Worm (Caenorhabditis elegans) whole organism, mixed stage, embryonic: ENCODE data around the gene swp-1.

Experiments used
- M03D4.4 ChIP-seq: sonication (generic microtip); optimal IDR thresholded peaks from 2 replicates; lab custom pipeline; 2017; ENCODE audit warnings: mild to moderate bottlenecking, missing genetic modification characterization, missing compliant biosample characterization
- bed-3 ChIP-seq: fragments of 200-800 bp; sonication (Bioruptor generic); optimal IDR thresholded peaks from 3 replicates; lab custom pipeline; 2018; ENCODE audit warnings: mild to moderate bottlenecking, missing genetic modification characterization, moderate library complexity, missing compliant biosample characterization
- blmp-1 ChIP-seq: fragments of 150-350 bp; optimal IDR thresholded peaks from 2 replicates; lab custom pipeline; 2014; ENCODE audit warnings: missing biosample characterization, missing genetic modification characterization
- ceh-39 ChIP-seq: fragments of 150-350 bp; optimal IDR thresholded peaks from 2 replicates; lab custom pipeline; 2014; ENCODE audit warnings: missing biosample characterization, missing genetic modification characterization
- ceh-43 ChIP-seq: fragments of 200-800 bp; sonication (Bioruptor generic); optimal IDR thresholded peaks from 2 replicates; lab custom pipeline; 2018; ENCODE audit warnings: mild to moderate bottlenecking, missing genetic modification characterization, moderate library complexity, missing compliant biosample characterization
- ceh-83 ChIP-seq: fragments of 200-800 bp; sonication (Bioruptor generic); optimal IDR thresholded peaks from 2 replicates; lab custom pipeline; 2018; ENCODE audit warnings: mild to moderate bottlenecking, missing genetic modification characterization, missing compliant biosample characterization
- ces-1 ChIP-seq: fragments of 150-350 bp; optimal IDR thresholded peaks from 2 replicates; lab custom pipeline; 2014; ENCODE audit warnings: missing biosample characterization, missing genetic modification reagents, missing genetic modification characterization
- cnd-1 ChIP-seq: fragments of 200-800 bp; sonication (Bioruptor generic); optimal IDR thresholded peaks from 2 replicates; lab custom pipeline; 2018; ENCODE audit warnings: mild to moderate bottlenecking, missing genetic modification characterization, missing compliant biosample characterization
- drap-1 ChIP-seq: fragments of 200-800 bp; sonication (Bioruptor generic); optimal IDR thresholded peaks from 3 replicates; lab custom pipeline; 2018; ENCODE audit warnings: mild to moderate bottlenecking, missing genetic modification characterization, missing compliant biosample characterization
- elt-1 ChIP-seq: sonication (generic microtip); optimal IDR thresholded peaks from 2 replicates; lab custom pipeline; 2017; ENCODE audit warnings: missing genetic modification characterization, mild to moderate bottlenecking, missing compliant biosample characterization, antibody characterized with exemption, moderate library complexity, borderline replicate concordance; ENCODE audit not compliant: insufficient read depth
- elt-3 ChIP-seq: fragments of 150-350 bp; optimal IDR thresholded peaks from 2 replicates; lab custom pipeline; 2014; ENCODE audit warnings: missing biosample characterization, missing genetic modification characterization
- flh-1 ChIP-seq: fragments of 200-800 bp; sonication (Bioruptor generic); optimal IDR thresholded peaks from 2 replicates; lab custom pipeline; 2018; ENCODE audit warnings: mild to moderate bottlenecking, missing genetic modification characterization, moderate library complexity, missing compliant biosample characterization
- ham-2 ChIP-seq: fragments of 200-800 bp; sonication (Bioruptor generic); optimal IDR thresholded peaks from 2 replicates; lab custom pipeline; 2018; ENCODE audit warnings: mild to moderate bottlenecking, missing genetic modification characterization, missing compliant biosample characterization
- hlh-1 ChIP-seq: fragments of 150-350 bp; optimal IDR thresholded peaks from 2 replicates; lab custom pipeline; 2014; ENCODE audit warnings: missing biosample characterization, missing genetic modification reagents, missing genetic modification characterization
- lin-13 ChIP-seq: fragments of 150-350 bp; optimal IDR thresholded peaks from 2 replicates; lab custom pipeline; 2014; ENCODE audit warnings: missing biosample characterization, missing genetic modification characterization
- lin-32 ChIP-seq: fragments of 200-800 bp; sonication (Bioruptor generic); optimal IDR thresholded peaks from 2 replicates; lab custom pipeline; 2018; ENCODE audit warnings: mild to moderate bottlenecking, missing genetic modification characterization, missing compliant biosample characterization
- lsy-2 ChIP-seq: fragments of 150-350 bp; optimal IDR thresholded peaks from 2 replicates; lab custom pipeline; 2014; ENCODE audit warnings: missing biosample characterization, missing genetic modification characterization
- mab-5 ChIP-seq: fragments of 150-350 bp; optimal IDR thresholded peaks from 2 replicates; lab custom pipeline; 2014; ENCODE audit warnings: missing biosample characterization, missing genetic modification characterization
- mep-1 ChIP-seq: fragments of 150-350 bp; optimal IDR thresholded peaks from 2 replicates; lab custom pipeline; 2017; ENCODE audit warnings: missing biosample characterization, missing genetic modification reagents, missing genetic modification characterization, inconsistent platforms
- mls-2 ChIP-seq: sonication (generic microtip); optimal IDR thresholded peaks from 2 replicates; lab custom pipeline; 2016; ENCODE audit warnings: mild to moderate bottlenecking, missing genetic modification characterization, moderate library complexity, missing compliant biosample characterization
- nhr-12 ChIP-seq: fragments of 150-350 bp; optimal IDR thresholded peaks from 2 replicates; lab custom pipeline; 2014; ENCODE audit warnings: missing biosample characterization, missing genetic modification characterization
- nhr-2 ChIP-seq: fragments of 150-350 bp; optimal IDR thresholded peaks from 2 replicates; lab custom pipeline; 2014; ENCODE audit warnings: missing biosample characterization, missing genetic modification characterization
- nhr-237 ChIP-seq: fragments of 150-350 bp; optimal IDR thresholded peaks from 2 replicates; lab custom pipeline; 2014; ENCODE audit warnings: missing biosample characterization, missing genetic modification characterization
- nhr-28 ChIP-seq: fragments of 150-350 bp; optimal IDR thresholded peaks from 2 replicates; lab custom pipeline; 2014; ENCODE audit warnings: missing biosample characterization, missing genetic modification characterization
- nhr-76 ChIP-seq: sonication (generic microtip); optimal IDR thresholded peaks from 2 replicates; lab custom pipeline; 2017; ENCODE audit warnings: missing biosample characterization, missing genetic modification characterization
- pha-4 ChIP-seq: fragments of 150-350 bp; optimal IDR thresholded peaks from 2 replicates; lab custom pipeline; 2018; ENCODE audit warnings: missing biosample characterization, missing genetic modification reagents, missing genetic modification characterization
- sem-2 ChIP-seq: fragments of 200-800 bp; sonication (Bioruptor generic); optimal IDR thresholded peaks from 2 replicates; lab custom pipeline; 2018; ENCODE audit warnings: mild to moderate bottlenecking, missing genetic modification characterization, missing compliant biosample characterization
- snpc-4 ChIP-seq: fragments of 150-350 bp; optimal IDR thresholded peaks from 2 replicates; lab custom pipeline; 2014; ENCODE audit warnings: missing biosample characterization, missing genetic modification characterization
- sptf-1 ChIP-seq: sonication (generic microtip); optimal IDR thresholded peaks from 2 replicates; lab custom pipeline; 2017; ENCODE audit warnings: mild to moderate bottlenecking, missing genetic modification characterization, moderate library complexity, missing compliant biosample characterization
- tbx-8 ChIP-seq: fragments of 200-800 bp; sonication (Bioruptor generic); optimal IDR thresholded peaks from 2 replicates; lab custom pipeline; 2018; ENCODE audit warnings: mild to moderate bottlenecking, missing genetic modification characterization, moderate library complexity, missing compliant biosample characterization
- unc-120 ChIP-seq: sonication (generic microtip); optimal IDR thresholded peaks from 2 replicates; lab custom pipeline; 2017; ENCODE audit warnings: missing genetic modification characterization, missing compliant biosample characterization; ENCODE audit not compliant: poor library complexity, severe bottlenecking
- unc-39 ChIP-seq: fragments of 150-350 bp; optimal IDR thresholded peaks from 2 replicates; lab custom pipeline; 2014; ENCODE audit warnings: missing biosample characterization, missing genetic modification characterization
- unc-62 ChIP-seq: fragments of 150-350 bp; optimal IDR thresholded peaks from 2 replicates; lab custom pipeline; 2014; ENCODE audit warnings: missing biosample characterization, missing genetic modification reagents, missing genetic modification characterization
- zip-8 ChIP-seq: fragments of 150-350 bp; optimal IDR thresholded peaks from 2 replicates; lab custom pipeline; 2014; ENCODE audit warnings: missing biosample characterization, missing genetic modification characterization
- ztf-11 ChIP-seq: fragments of 150-350 bp; optimal IDR thresholded peaks from 2 replicates; lab custom pipeline; 2014; ENCODE audit warnings: missing biosample characterization, missing genetic modification characterization

The swp-1 gene

ce11 chrIII:5701491-5701890 is 3.8 kb downstream of the swp-1 start:
- TF ChIP-seq lin-13 (tag; lab: Kevin White, UChicago) (no peak), bed-3 (GFP tag; lab: Kevin White, UChicago) (no peak), nhr-237 (tag; lab: Kevin White, UChicago) (no peak), nhr-2 (tag; lab: Kevin White, UChicago) (no peak), nhr-76 (tag; lab: Kevin White, UChicago) (no peak), tbx-8 (GFP tag; lab: Kevin White, UChicago) (no peak), flh-1 (GFP tag; lab: Kevin White, UChicago) (no peak), mls-2 (tag; lab: Kevin White, UChicago) (no peak), snpc-4 (tag; lab: Kevin White, UChicago) (no peak), drap-1 (no peak), ceh-83 (no peak), nhr-28 (no peak), hlh-1 (tag; lab: Kevin White, UChicago) (no peak), elt-1 (tag; lab: Kevin White, UChicago) (no peak), sem-2 (no peak), cnd-1 (tag; lab: Kevin White, UChicago) (no peak), lin-32 (GFP tag; lab: Kevin White, UChicago) (no peak), unc-62 (GFP tag; lab: Kevin White, UChicago) (no peak)

DNA sequence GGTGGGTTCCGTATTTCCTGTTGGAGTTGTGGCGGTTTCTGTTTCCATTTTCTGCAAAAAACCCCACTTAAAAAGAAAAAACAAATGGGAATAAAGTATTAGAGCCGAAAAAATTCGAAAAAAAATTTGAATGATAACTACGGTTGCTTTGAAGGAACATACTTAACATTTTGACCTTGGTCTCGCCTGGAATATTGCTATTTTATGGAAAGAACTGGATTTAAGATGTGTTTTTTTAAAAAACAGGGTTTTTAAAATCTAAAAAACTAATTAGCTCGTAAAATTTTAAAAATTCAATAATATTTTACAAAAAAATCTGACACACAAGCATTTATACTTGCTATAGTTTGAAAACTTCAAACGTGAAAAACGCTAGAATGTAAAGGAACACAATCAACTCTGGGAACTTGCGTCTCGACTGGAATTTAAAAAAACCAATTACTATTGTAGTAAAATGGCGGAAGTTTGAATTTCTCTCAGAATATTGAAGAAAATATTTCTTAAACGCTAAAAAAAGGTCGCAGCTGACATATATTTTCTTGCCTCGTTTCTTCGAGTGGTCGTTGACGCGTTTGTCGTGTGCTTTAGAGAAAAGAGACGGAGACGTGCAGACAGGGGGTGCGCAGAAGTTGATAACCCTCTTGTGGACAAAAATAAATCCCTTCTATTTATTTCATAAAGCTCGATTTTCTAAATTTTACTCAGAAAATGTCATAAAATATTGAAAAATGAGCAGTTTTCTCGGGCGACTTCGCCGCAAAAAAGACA is 7.2 kb downstream of the swp-1 start, which contains the start of the genes lgg-3 and rgs-5:
TSS of gene lgg-3 (minus strand) at position 51 of the 768 bp plus-strand sequence.
TSS of gene rgs-5 (plus strand) at position 593 of the 768 bp plus-strand sequence.
- TF ChIP-seq hlh-1 (tag; lab: Kevin White, UChicago) (peak; percentile 34), elt-3 (tag; lab: Kevin White, UChicago) (no peak), unc-120 (tag; lab: Kevin White, UChicago) (no peak), ham-2 (GFP tag; lab: Kevin White, UChicago) (no peak), blmp-1 (tag; lab: Kevin White, UChicago) (no peak), ceh-43 (GFP tag; lab: Kevin White, UChicago) (no peak), sptf-1 (tag; lab: Kevin White, UChicago) (no peak), sem-2 (no peak), mls-2 (tag; lab: Kevin White, UChicago) (no peak), cnd-1 (tag; lab: Kevin White, UChicago) (no peak), ceh-83 (no peak), ces-1 (GFP tag; lab: Kevin White, UChicago) (peak; percentile 34), lin-13 (tag; lab: Kevin White, UChicago) (no peak), lin-32 (GFP tag; lab: Kevin White, UChicago) (no peak), nhr-28 (no peak), nhr-12 (tag; lab: Kevin White, UChicago) (no peak), unc-62 (GFP tag; lab: Kevin White, UChicago) (no peak), nhr-2 (tag; lab: Kevin White, UChicago) (no peak), elt-1 (tag; lab: Kevin White, UChicago) (no peak), ceh-39 (tag; lab: Kevin White, UChicago) (no peak), pha-4 (no peak), drap-1 (no peak), tbx-8 (GFP tag; lab: Kevin White, UChicago) (no peak), lsy-2 (tag; lab: Kevin White, UChicago) (peak; percentile 31), mab-5 (no peak), mep-1 (tag; lab: Kevin White, UChicago) (peak; percentile 64), bed-3 (GFP tag; lab: Kevin White, UChicago) (no peak), M03D4.4 (tag; lab: Kevin White, UChicago) (no peak), nhr-237 (tag; lab: Kevin White, UChicago) (no peak), snpc-4 (tag; lab: Kevin White, UChicago) (no peak), nhr-76 (tag; lab: Kevin White, UChicago) (no peak), ztf-11 (no peak), unc-39 (no peak), zip-8 (tag; lab: Kevin White, UChicago) (no peak), flh-1 (GFP tag; lab: Kevin White, UChicago) (no peak)
- TF ChIP-seq, all 35 proteins: peak for 4
